Worm (Caenorhabditis elegans): ENCODE measurements around the gene C35A5.3.

DNA sequence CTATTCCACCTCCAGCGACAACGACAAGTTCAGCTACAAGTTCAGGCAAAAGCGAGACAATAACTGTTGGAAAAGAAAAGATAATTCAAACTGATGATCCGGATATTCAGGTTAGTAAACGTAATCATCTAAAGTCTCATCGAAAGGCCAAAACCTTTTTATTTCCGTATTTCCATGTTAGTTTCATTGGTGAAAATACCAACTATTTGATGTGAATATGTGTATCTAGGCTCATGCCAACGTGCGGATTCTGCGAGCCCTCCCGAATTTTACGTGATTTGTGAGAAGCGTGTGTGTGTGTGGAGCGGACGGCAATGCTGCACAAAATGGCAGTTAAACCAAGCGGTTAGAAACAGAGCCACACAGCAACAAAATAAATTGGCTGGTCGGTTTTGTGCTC is 30.2 kb downstream of the C35A5.3 start:
- no peak for TF ChIP-seq eor-1 (tag; optimal IDR thresholded peaks at IDR 0.05)
- TF ChIP-seq fkh-2 (tag; optimal IDR thresholded peaks at IDR 0.05), result no peak
- no peak for TF ChIP-seq snpc-4 (tag; optimal IDR thresholded peaks at IDR 0.05)
- TF ChIP-seq unc-39 (tag; optimal IDR thresholded peaks at IDR 0.05), result no peak
- TF ChIP-seq ceh-28 (tag; optimal IDR thresholded peaks at IDR 0.05), result no peak

All from whole organism, L3 larva.